Fruit fly (Drosophila melanogaster) ovary, adult (tissue): Measurements from ENCODE around the gene Rilpl.

Experiments used
- CG17801 ChIP-seq: fragments of 200-800 bp; optimal IDR thresholded peaks from 2 replicates; lab custom pipeline; 2019; ENCODE audit warnings: missing biosample characterization, mild to moderate bottlenecking, missing genetic modification characterization, moderate library complexity; ENCODE audit not compliant: partially characterized antibody

The Rilpl gene

dm6 chrX:1392875-1393274 is at the start of gene Rilpl:
Gene Rilpl (plus strand): TSS chrX:1393054.
- TF ChIP-seq CG17801 (GFP tag; lab: Kevin White, UChicago) = peak; percentile 58

dm6 chrX:1346256-1346655 is 46.6 kb upstream of the Rilpl start, which contains the start of gene Tsp2A:
Gene Tsp2A (plus strand): TSS chrX:1346553.
- TF ChIP-seq CG17801 (GFP tag; lab: Kevin White, UChicago) = no peak

dm6 chrX:1346833-1347232 is 46.0 kb upstream of the Rilpl start:
- no peak for TF ChIP-seq CG17801 (GFP tag; lab: Kevin White, UChicago)

dm6 chrX:1349255-1349654 is 43.6 kb upstream of the Rilpl start, which contains the start of gene MTPAP:
Gene MTPAP (minus strand): TSS chrX:1349357.
- TF ChIP-seq CG17801 (GFP tag; lab: Kevin White, UChicago) = no peak

- TF ChIP-seq CG17801 (GFP tag; lab: Kevin White, UChicago) = no peak
Measured at dm6 chrX:1353322-1354212, 39.3 kb upstream of the Rilpl start, which contains the start of the genes CG12773 and CG11417. Gene CG12773 (minus strand): TSS chrX:1353981. Gene CG11417 (plus strand): TSS chrX:1354014.

dm6 chrX:1357501-1357900 is 35.4 kb upstream of the Rilpl start, which contains the start of gene png:
Gene png (minus strand): TSS chrX:1357601.
- TF ChIP-seq CG17801 (GFP tag; lab: Kevin White, UChicago) = no peak

- TF ChIP-seq CG17801 (GFP tag; lab: Kevin White, UChicago) = no peak
Measured at dm6 chrX:1368949-1369348, 23.9 kb upstream of the Rilpl start, which contains the start of gene CG14770. Gene CG14770 (plus strand): TSS chrX:1369249.

- TF ChIP-seq CG17801 (GFP tag; lab: Kevin White, UChicago) = peak; percentile 51
Measured at dm6 chrX:1370104-1370802, 22.6 kb upstream of the Rilpl start, which contains the start of gene ssx. Gene ssx (plus strand): TSS chrX:1370580.

- TF ChIP-seq CG17801 (GFP tag; lab: Kevin White, UChicago) = no peak
Measured at dm6 chrX:1372667-1373066, 20.2 kb upstream of the Rilpl start.

dm6 chrX:1375265-1375958 is 17.4 kb upstream of the Rilpl start, which contains the start of gene AMPKalpha:
Gene AMPKalpha (plus strand): TSS chrX:1375536.
- TF ChIP-seq CG17801 (GFP tag; lab: Kevin White, UChicago) = no peak

dm6 chrX:1379692-1380349 is 13.0 kb upstream of the Rilpl start:
- TF ChIP-seq CG17801 (GFP tag; lab: Kevin White, UChicago) = no peak

dm6 chrX:1380350-1381060 is 12.3 kb upstream of the Rilpl start, which contains the start of the genes CG3719 and CG32813:
Gene CG3719 (minus strand): TSS chrX:1380480.
Gene CG32813 (plus strand): TSS chrX:1380914.
- TF ChIP-seq CG17801 (GFP tag; lab: Kevin White, UChicago) = no peak

- TF ChIP-seq CG17801 (GFP tag; lab: Kevin White, UChicago) = no peak
Measured at dm6 chrX:1381413-1381991, 11.4 kb upstream of the Rilpl start.
